Worm (Caenorhabditis elegans): ENCODE data around the gene sri-73.

DNA sequence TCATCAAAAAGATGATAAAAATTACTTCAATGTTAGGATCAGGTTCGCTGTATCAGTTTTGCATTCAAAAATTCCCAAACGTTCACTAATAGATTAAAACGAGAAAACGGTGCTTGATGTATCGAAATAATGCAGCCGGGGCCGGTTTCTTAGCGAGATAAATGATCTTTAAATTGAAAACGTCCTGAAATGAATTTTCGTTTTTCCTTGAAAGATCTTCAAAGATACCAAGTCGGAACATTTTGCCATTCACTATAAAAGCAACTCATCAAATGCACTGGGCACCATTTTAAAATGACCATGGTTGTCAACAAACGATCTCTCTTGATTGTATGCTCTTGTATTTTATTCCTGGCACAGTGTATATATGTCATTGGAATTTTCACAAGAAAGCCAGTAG, 10.2 kb upstream of the sri-73 start, which contains the start of gene K06H6.5:
- TF ChIP-seq med-1 (GFP tag; optimal IDR thresholded peaks at IDR 0.05; ENCODE audit: insufficient read depth) (no peak), ztf-23 (GFP tag; IDR thresholded peaks at IDR 0.05) (no peak), cog-1 (tag; optimal IDR thresholded peaks at IDR 0.05) (no peak), T22C8.4 (GFP tag; IDR thresholded peaks at IDR 0.05) (no peak), ztf-29 (GFP tag; IDR thresholded peaks at IDR 0.05) (no peak), flt-1 (GFP tag; IDR thresholded peaks at IDR 0.05) (no peak), ref-1 (GFP tag; conservative IDR thresholded peaks at IDR 0.05) (no peak), klf-2 (GFP tag; conservative IDR thresholded peaks at IDR 0.05) (no peak), tab-1 (GFP tag; IDR thresholded peaks at IDR 0.05) (no peak)

All from whole organism, midembryonic.